Worm (Caenorhabditis elegans) whole organism, L3 larva: ENCODE measurements around the gene tag-10.
A peak's percentile ranks its signal among the peaks of the same experiment; 100 is the strongest.

Experiments used
- R02D3.7 ChIP-seq: fragments of 150-350 bp; optimal IDR thresholded peaks from 2 replicates; lab custom pipeline; 2014; ENCODE audit warnings: missing biosample characterization, missing genetic modification characterization
- ZK546.5 ChIP-seq: sonication (generic microtip); optimal IDR thresholded peaks from 2 replicates; lab custom pipeline; 2017; ENCODE audit warnings: missing biosample characterization, missing genetic modification characterization
- aly-2 ChIP-seq: fragments of 150-350 bp; optimal IDR thresholded peaks from 2 replicates; lab custom pipeline; 2014; ENCODE audit warnings: missing biosample characterization, missing genetic modification characterization
- ama-1 ChIP-seq: fragments of 150-350 bp; optimal IDR thresholded peaks from 2 replicates; lab custom pipeline; 2018
- ceh-16 ChIP-seq: sonication (generic microtip); optimal IDR thresholded peaks from 2 replicates; lab custom pipeline; 2017; ENCODE audit warnings: missing biosample characterization, missing genetic modification characterization
- ceh-28 ChIP-seq: fragments of 150-350 bp; optimal IDR thresholded peaks from 2 replicates; lab custom pipeline; 2014; ENCODE audit warnings: missing biosample characterization, missing genetic modification reagents, missing genetic modification characterization
- ceh-9 ChIP-seq: sonication (generic microtip); optimal IDR thresholded peaks from 2 replicates; lab custom pipeline; 2018; ENCODE audit warnings: missing biosample characterization, missing genetic modification characterization
- daf-12 ChIP-seq: fragments of 150-350 bp; optimal IDR thresholded peaks from 2 replicates; lab custom pipeline; 2014; ENCODE audit warnings: missing biosample characterization, missing genetic modification reagents, missing genetic modification characterization
- egl-27 ChIP-seq: sonication (generic microtip); optimal IDR thresholded peaks from 4 replicates; lab custom pipeline; 2017; ENCODE audit warnings: missing biosample characterization, missing genetic modification reagents, missing genetic modification characterization
- egl-5 ChIP-seq: fragments of 150-350 bp; optimal IDR thresholded peaks from 2 replicates; lab custom pipeline; 2017; ENCODE audit warnings: missing biosample characterization, missing genetic modification reagents, missing genetic modification characterization, inconsistent platforms
- elt-1 ChIP-seq: fragments of 150-350 bp; optimal IDR thresholded peaks from 2 replicates; lab custom pipeline; 2014; ENCODE audit warnings: missing biosample characterization, missing genetic modification characterization
- elt-2 ChIP-seq: sonication (generic microtip); optimal IDR thresholded peaks from 2 replicates; lab custom pipeline; 2016; ENCODE audit warnings: missing genetic modification reagents, mild to moderate bottlenecking, missing genetic modification characterization, missing compliant biosample characterization
- elt-3 ChIP-seq, 3 experiments: fragments of 150-350 bp in 1 of 3; sonication (generic microtip) in 2 of 3; optimal IDR thresholded peaks; 2 replicates in 2 of 3; 4 replicates in 1 of 3; lab custom pipeline; 2014 to 2017; ENCODE audit warnings: missing biosample characterization in 3 of 3, missing genetic modification characterization in 3 of 3
- eor-1 ChIP-seq, 2 experiments: fragments of 150-350 bp; optimal IDR thresholded peaks; 2 replicates each; lab custom pipeline; 2014 to 2018; ENCODE audit warnings: missing biosample characterization in 2 of 2, missing genetic modification characterization in 2 of 2
- fkh-10 ChIP-seq: sonication (generic microtip); optimal IDR thresholded peaks from 2 replicates; lab custom pipeline; 2017; ENCODE audit warnings: missing biosample characterization, missing genetic modification reagents, missing genetic modification characterization
- fkh-2 ChIP-seq: fragments of 150-350 bp; optimal IDR thresholded peaks from 2 replicates; lab custom pipeline; 2014; ENCODE audit warnings: missing biosample characterization, missing genetic modification reagents, missing genetic modification characterization
- fos-1 ChIP-seq: fragments of 150-350 bp; optimal IDR thresholded peaks from 2 replicates; lab custom pipeline; 2014; ENCODE audit warnings: missing biosample characterization, missing genetic modification characterization
- hmg-11 ChIP-seq: sonication (generic microtip); optimal IDR thresholded peaks from 2 replicates; lab custom pipeline; 2016; ENCODE audit warnings: missing genetic modification characterization, missing compliant biosample characterization
- jun-1 ChIP-seq: fragments of 150-350 bp; optimal IDR thresholded peaks from 2 replicates; lab custom pipeline; 2014; ENCODE audit warnings: missing biosample characterization, missing genetic modification reagents, missing genetic modification characterization
- lin-15B ChIP-seq: fragments of 150-350 bp; optimal IDR thresholded peaks from 2 replicates; lab custom pipeline; 2014; ENCODE audit warnings: missing biosample characterization, missing genetic modification characterization
- lin-39 ChIP-seq: fragments of 150-350 bp; optimal IDR thresholded peaks from 2 replicates; lab custom pipeline; 2018; ENCODE audit warnings: missing biosample characterization, missing genetic modification reagents, missing genetic modification characterization
- lsy-12 ChIP-seq: sonication (generic microtip); optimal IDR thresholded peaks from 2 replicates; lab custom pipeline; 2016; ENCODE audit warnings: mild to moderate bottlenecking, missing genetic modification characterization, missing compliant biosample characterization
- mdl-1 ChIP-seq: fragments of 150-350 bp; optimal IDR thresholded peaks from 2 replicates; lab custom pipeline; 2014; ENCODE audit warnings: missing biosample characterization, missing genetic modification characterization
- nfya-1 ChIP-seq: sonication (generic microtip); optimal IDR thresholded peaks from 2 replicates; lab custom pipeline; 2017; ENCODE audit warnings: missing genetic modification characterization, mild to moderate bottlenecking, missing compliant biosample characterization, antibody characterized with exemption, moderate library complexity; ENCODE audit not compliant: insufficient read depth
- nhr-12 ChIP-seq: fragments of 150-350 bp; optimal IDR thresholded peaks from 2 replicates; lab custom pipeline; 2014; ENCODE audit warnings: missing biosample characterization, missing genetic modification characterization
- nhr-28 ChIP-seq: fragments of 150-350 bp; optimal IDR thresholded peaks from 2 replicates; lab custom pipeline; 2014; ENCODE audit warnings: missing biosample characterization, missing genetic modification characterization
- nhr-43 ChIP-seq: sonication (generic microtip); optimal IDR thresholded peaks from 2 replicates; lab custom pipeline; 2016; ENCODE audit warnings: mild to moderate bottlenecking, missing genetic modification characterization, missing compliant biosample characterization; ENCODE audit not compliant: poor library complexity, severe bottlenecking
- nhr-76 ChIP-seq: fragments of 150-350 bp; sonication (generic microtip); optimal IDR thresholded peaks from 5 replicates; lab custom pipeline; 2014; ENCODE audit warnings: missing biosample characterization, missing genetic modification characterization
- nhr-77 ChIP-seq: fragments of 150-350 bp; optimal IDR thresholded peaks from 2 replicates; lab custom pipeline; 2014; ENCODE audit warnings: missing biosample characterization, missing genetic modification characterization
- pha-4 ChIP-seq: fragments of 150-350 bp; optimal IDR thresholded peaks from 2 replicates; lab custom pipeline; 2014; ENCODE audit warnings: missing biosample characterization, missing genetic modification reagents, missing genetic modification characterization
- pqm-1 ChIP-seq: fragments of 150-350 bp; optimal IDR thresholded peaks from 2 replicates; lab custom pipeline; 2017; ENCODE audit warnings: missing biosample characterization, missing genetic modification characterization, inconsistent platforms
- sea-2 ChIP-seq: fragments of 150-350 bp; sonication (generic microtip); optimal IDR thresholded peaks from 4 replicates; lab custom pipeline; 2014; ENCODE audit warnings: missing biosample characterization, missing genetic modification reagents, missing genetic modification characterization
- skn-1 ChIP-seq: fragments of 150-350 bp; optimal IDR thresholded peaks from 2 replicates; lab custom pipeline; 2014; ENCODE audit warnings: missing biosample characterization, missing genetic modification characterization
- snpc-4 ChIP-seq: fragments of 150-350 bp; optimal IDR thresholded peaks from 2 replicates; lab custom pipeline; 2014; ENCODE audit warnings: missing biosample characterization, missing genetic modification characterization
- unc-39 ChIP-seq: sonication (generic microtip); optimal IDR thresholded peaks from 4 replicates; lab custom pipeline; 2017; ENCODE audit warnings: missing biosample characterization, missing genetic modification characterization
- unc-62 ChIP-seq: fragments of 150-350 bp; sonication (generic microtip); optimal IDR thresholded peaks from 4 replicates; lab custom pipeline; 2014; ENCODE audit warnings: missing biosample characterization, missing genetic modification reagents, missing genetic modification characterization
- zag-1 ChIP-seq: fragments of 150-350 bp; optimal IDR thresholded peaks from 2 replicates; lab custom pipeline; 2014; ENCODE audit warnings: missing biosample characterization, missing genetic modification characterization
- ztf-11 ChIP-seq: fragments of 150-350 bp; optimal IDR thresholded peaks from 2 replicates; lab custom pipeline; 2014; ENCODE audit warnings: missing biosample characterization, missing genetic modification characterization

The tag-10 gene

ce11 chrII:13664993-13665680 lies 32.8 kb downstream of the tag-10 start:
- TF ChIP-seq unc-39 (tag; lab: Kevin White, UChicago) (no peak), mdl-1 (no peak), zag-1 (tag; lab: Kevin White, UChicago) (no peak), elt-3 (tag; optimal IDR thresholded peaks at IDR 0.05; lab: Kevin White, UChicago) (peak in 1 of 3 experiments; percentile 62), snpc-4 (tag; lab: Kevin White, UChicago) (no peak), hmg-11 (tag; lab: Kevin White, UChicago) (no peak), egl-27 (tag; lab: Kevin White, UChicago) (no peak), elt-1 (tag; lab: Kevin White, UChicago) (no peak), fos-1 (tag; lab: Kevin White, UChicago) (no peak), ztf-11 (no peak), fkh-10 (GFP tag; lab: Kevin White, UChicago) (no peak), nfya-1 (tag; lab: Kevin White, UChicago) (peak; percentile 27), nhr-76 (peak; percentile 9), egl-5 (tag; lab: Kevin White, UChicago) (no peak), pha-4 (peak; percentile 33), lin-39 (tag; lab: Kevin White, UChicago) (no peak), jun-1 (peak; percentile 74), pqm-1 (tag; lab: Kevin White, UChicago) (peak; percentile 93), ceh-28 (tag; lab: Kevin White, UChicago) (no peak), elt-2 (peak; percentile 98)
- TF ChIP-seq, all 47 proteins: peak for 7

- TF ChIP-seq pha-4 (no peak), lsy-12 (tag; lab: Kevin White, UChicago) (peak; percentile 9), hmg-11 (tag; lab: Kevin White, UChicago) (no peak), nhr-43 (peak; percentile 27), ama-1 (lab: Kevin White, UChicago) (peak; percentile 93), elt-3 (tag; optimal IDR thresholded peaks at IDR 0.05; lab: Kevin White, UChicago) (no peak), nfya-1 (tag; lab: Kevin White, UChicago) (peak; percentile 44), elt-2 (peak; percentile 79)
These were observed 36.6 kb downstream of the tag-10 start, which contains the start of gene C31C9.7 for ce11 chrII:13668844-13669441. Gene C31C9.7 (plus strand): TSS chrII:13669104.

ce11 chrII:13670707-13671295 lies 38.4 kb downstream of the tag-10 start:
- peak; percentile 29 for TF ChIP-seq pqm-1 (tag; lab: Kevin White, UChicago)
- no peak for TF ChIP-seq ceh-16 (tag; lab: Kevin White, UChicago)
- TF ChIP-seq pha-4, result peak; percentile 10
- no peak for TF ChIP-seq aly-2
- no peak for TF ChIP-seq hmg-11 (tag; lab: Kevin White, UChicago)
- no peak for TF ChIP-seq fos-1 (tag; lab: Kevin White, UChicago)
- TF ChIP-seq elt-2, result peak; percentile 90
- no peak for TF ChIP-seq ceh-28 (tag; lab: Kevin White, UChicago)
- TF ChIP-seq lin-39 (tag; lab: Kevin White, UChicago), result no peak

- no peak for TF ChIP-seq daf-12
- TF ChIP-seq ceh-16 (tag; lab: Kevin White, UChicago), result no peak
- peak; percentile 37 for TF ChIP-seq elt-2
- no peak for TF ChIP-seq eor-1 (tag; optimal IDR thresholded peaks at IDR 0.05; lab: Kevin White, UChicago)
- no peak for TF ChIP-seq fos-1 (tag; lab: Kevin White, UChicago)
- no peak for TF ChIP-seq ZK546.5 (tag; lab: Kevin White, UChicago)
- TF ChIP-seq elt-1 (tag; lab: Kevin White, UChicago), result no peak
- TF ChIP-seq nfya-1 (tag; lab: Kevin White, UChicago), result no peak
- peak; percentile 18 for TF ChIP-seq pqm-1 (tag; lab: Kevin White, UChicago)
- TF ChIP-seq lsy-12 (tag; lab: Kevin White, UChicago), result no peak
These were observed 39.7 kb downstream of the tag-10 start for ce11 chrII:13672057-13672456.

ce11 chrII:13673605-13674193 lies 41.3 kb downstream of the tag-10 start:
- TF ChIP-seq daf-12 (no peak), nhr-77 (tag; lab: Kevin White, UChicago) (no peak), pha-4 (no peak), fkh-2 (tag; lab: Kevin White, UChicago) (no peak), unc-39 (tag; lab: Kevin White, UChicago) (no peak), pqm-1 (tag; lab: Kevin White, UChicago) (peak; percentile 57), elt-2 (peak; percentile 33), nhr-28 (tag; lab: Kevin White, UChicago) (no peak), ceh-9 (no peak), ama-1 (lab: Kevin White, UChicago) (peak; percentile 67), nfya-1 (tag; lab: Kevin White, UChicago) (no peak), nhr-43 (peak; percentile 48), lin-39 (tag; lab: Kevin White, UChicago) (no peak), nhr-12 (no peak), unc-62 (GFP tag; lab: Kevin White, UChicago) (no peak), skn-1 (tag; lab: Kevin White, UChicago) (no peak), lsy-12 (tag; lab: Kevin White, UChicago) (no peak), sea-2 (GFP tag; lab: Kevin White, UChicago) (no peak), jun-1 (no peak), R02D3.7 (no peak), lin-15B (no peak), hmg-11 (tag; lab: Kevin White, UChicago) (no peak)
